Worm (Caenorhabditis elegans) whole organism, L4 larva: ENCODE data around the gene F22E5.17.
"Not testable (repeated sequence)": the region's sequence is repeated elsewhere in the genome, so short reads cannot be mapped to it uniquely, and the experiment has no call there.

Source experiments
- F26F4.8 ChIP-seq: fragments of 200-800 bp; sonication (Bioruptor generic); conservative IDR thresholded peaks from 2 replicates; pipeline ENCODE4 v1.3.6; 2022; ENCODE audit warnings: missing genetic modification characterization, missing compliant biosample characterization
- F49E8.2 ChIP-seq: sonication (generic microtip); optimal IDR thresholded peaks from 2 replicates; lab custom pipeline; 2016; ENCODE audit warnings: missing compliant biosample characterization, mild to moderate bottlenecking, missing genetic modification characterization, borderline replicate concordance
- Y5F2A.4 ChIP-seq: fragments of 200-800 bp; sonication (Bioruptor generic); optimal IDR thresholded peaks from 2 replicates; lab custom pipeline; 2018; ENCODE audit warnings: mild to moderate bottlenecking, missing genetic modification characterization, missing compliant biosample characterization
- ceh-62 ChIP-seq: sonication (generic microtip); optimal IDR thresholded peaks from 2 replicates; lab custom pipeline; 2017; ENCODE audit warnings: missing biosample characterization, missing genetic modification characterization
- ctbp-1 ChIP-seq: fragments of 200-800 bp; sonication (Bioruptor generic); IDR thresholded peaks from 2 replicates; pipeline ENCODE4 v1.3.6; 2022; ENCODE audit warnings: missing genetic modification reagents, missing genetic modification characterization, missing compliant biosample characterization
- daf-12 ChIP-seq: fragments of 150-350 bp; optimal IDR thresholded peaks from 2 replicates; lab custom pipeline; 2014; ENCODE audit warnings: missing biosample characterization, missing genetic modification reagents, missing genetic modification characterization
- daf-8 ChIP-seq: fragments of 200-800 bp; sonication (Bioruptor generic); IDR thresholded peaks from 2 replicates; pipeline ENCODE4 v1.3.6; 2022; ENCODE audit warnings: missing genetic modification characterization, missing compliant biosample characterization
- duxl-1 ChIP-seq: sonication (generic microtip); optimal IDR thresholded peaks from 2 replicates; lab custom pipeline; 2016; ENCODE audit warnings: mild to moderate bottlenecking, missing genetic modification characterization, moderate library complexity, missing compliant biosample characterization; ENCODE audit not compliant: poor library complexity
- dve-1 ChIP-seq: sonication (generic microtip); optimal IDR thresholded peaks from 2 replicates; lab custom pipeline; 2017; ENCODE audit warnings: antibody characterized with exemption, mild to moderate bottlenecking, missing genetic modification characterization, missing compliant biosample characterization; ENCODE audit not compliant: insufficient read depth
- hlh-11 ChIP-seq: fragments of 200-800 bp; sonication (Bioruptor generic); optimal IDR thresholded peaks from 2 replicates; lab custom pipeline; 2018; ENCODE audit warnings: mild to moderate bottlenecking, missing genetic modification characterization, missing compliant biosample characterization
- hlh-30 ChIP-seq: sonication (generic microtip); optimal IDR thresholded peaks from 2 replicates; lab custom pipeline; 2017; ENCODE audit warnings: antibody characterized with exemption, mild to moderate bottlenecking, missing genetic modification characterization, missing compliant biosample characterization; ENCODE audit not compliant: insufficient read depth
- hmg-1.1 ChIP-seq: fragments of 200-800 bp; sonication (Bioruptor generic); IDR thresholded peaks from 2 replicates; pipeline ENCODE4 v1.3.6; 2022; ENCODE audit warnings: missing genetic modification reagents, missing genetic modification characterization, missing compliant biosample characterization
- lim-7 ChIP-seq: fragments of 200-800 bp; sonication (Bioruptor generic); IDR thresholded peaks from 2 replicates; pipeline ENCODE4 v1.3.6; 2022; ENCODE audit warnings: missing genetic modification characterization, missing compliant biosample characterization
- lin-29 ChIP-seq: fragments of 200-800 bp; sonication (Bioruptor generic); IDR thresholded peaks from 2 replicates; pipeline ENCODE4 v1.3.6; 2022; ENCODE audit warnings: missing genetic modification reagents, missing genetic modification characterization, missing compliant biosample characterization
- lin-38 ChIP-seq: fragments of 200-800 bp; sonication (Bioruptor generic); IDR thresholded peaks from 2 replicates; pipeline ENCODE4 v1.3.6; 2022; ENCODE audit warnings: missing genetic modification reagents, missing genetic modification characterization, missing compliant biosample characterization
- mdl-1 ChIP-seq, 2 experiments: fragments of 150-350 bp in 1 of 2; sonication (generic microtip) in 1 of 2; optimal IDR thresholded peaks; 2 replicates each; lab custom pipeline; 2014 to 2017; ENCODE audit warnings: missing biosample characterization in 2 of 2, missing genetic modification characterization in 2 of 2
- mep-1 ChIP-seq: fragments of 150-350 bp; sonication (generic microtip); optimal IDR thresholded peaks from 3 replicates; lab custom pipeline; 2014; ENCODE audit warnings: missing biosample characterization, missing genetic modification characterization
- mes-2 ChIP-seq: sonication (generic microtip); optimal IDR thresholded peaks from 2 replicates; lab custom pipeline; 2016; ENCODE audit warnings: missing genotype, mild to moderate bottlenecking, missing genetic modification characterization, missing compliant biosample characterization; ENCODE audit not compliant: poor library complexity, severe bottlenecking
- mxl-3 ChIP-seq: fragments of 200-800 bp; sonication (Bioruptor generic); optimal IDR thresholded peaks from 2 replicates; lab custom pipeline; 2018; ENCODE audit warnings: mild to moderate bottlenecking, missing genetic modification characterization, missing compliant biosample characterization
- nhr-10 ChIP-seq: fragments of 150-350 bp; optimal IDR thresholded peaks from 2 replicates; lab custom pipeline; 2014; ENCODE audit warnings: missing biosample characterization, missing genetic modification characterization
- nhr-102 ChIP-seq: sonication (generic microtip); optimal IDR thresholded peaks from 2 replicates; lab custom pipeline; 2016; ENCODE audit warnings: mild to moderate bottlenecking, missing genetic modification characterization, moderate library complexity, missing compliant biosample characterization
- nhr-237 ChIP-seq: sonication (generic microtip); optimal IDR thresholded peaks from 2 replicates; lab custom pipeline; 2017; ENCODE audit warnings: missing biosample characterization, missing genetic modification characterization
- nhr-25 ChIP-seq: sonication (generic microtip); optimal IDR thresholded peaks from 2 replicates; lab custom pipeline; 2017; ENCODE audit warnings: missing genetic modification characterization, mild to moderate bottlenecking, missing compliant biosample characterization, antibody characterized with exemption, moderate library complexity, borderline replicate concordance; ENCODE audit not compliant: insufficient read depth
- nhr-41 ChIP-seq: fragments of 200-800 bp; sonication (Bioruptor generic); IDR thresholded peaks from 2 replicates; pipeline ENCODE4 v1.3.6; 2022; ENCODE audit warnings: missing genetic modification reagents, missing genetic modification characterization, missing compliant biosample characterization
- nhr-42 ChIP-seq: fragments of 200-800 bp; sonication (Bioruptor generic); IDR thresholded peaks from 2 replicates; pipeline ENCODE4 v1.3.6; 2022; ENCODE audit warnings: missing genetic modification characterization, missing compliant biosample characterization
- nhr-48 ChIP-seq: sonication (generic microtip); optimal IDR thresholded peaks from 2 replicates; lab custom pipeline; 2016; ENCODE audit warnings: mild to moderate bottlenecking, missing genetic modification characterization, missing compliant biosample characterization
- pqm-1 ChIP-seq: sonication (generic microtip); optimal IDR thresholded peaks from 2 replicates; lab custom pipeline; 2017; ENCODE audit warnings: missing biosample characterization, missing genetic modification characterization
- set-16 ChIP-seq: fragments of 200-800 bp; sonication (Bioruptor generic); IDR thresholded peaks from 2 replicates; pipeline ENCODE4 v1.3.6; 2022; ENCODE audit warnings: missing genetic modification reagents, missing genetic modification characterization, missing compliant biosample characterization
- snpc-1.2 ChIP-seq: fragments of 200-800 bp; sonication (Bioruptor generic); IDR thresholded peaks from 2 replicates; pipeline ENCODE4 v1.3.6; 2022; ENCODE audit warnings: missing genetic modification reagents, missing genetic modification characterization, missing compliant biosample characterization
- tra-1 ChIP-seq: fragments of 200-800 bp; sonication (Bioruptor generic); IDR thresholded peaks from 2 replicates; pipeline ENCODE4 v1.3.6; 2022; ENCODE audit warnings: missing genetic modification reagents, missing genetic modification characterization, missing compliant biosample characterization
- unc-130 ChIP-seq: sonication (generic microtip); optimal IDR thresholded peaks from 2 replicates; lab custom pipeline; 2016; ENCODE audit warnings: missing genetic modification reagents, missing genetic modification characterization, missing compliant biosample characterization
- unc-62 ChIP-seq, 3 experiments: fragments of 150-350 bp in 1 of 3; sonication (generic microtip); optimal IDR thresholded peaks in 2 of 3; peaks in 1 of 3; 1 replicate in 1 of 3; 2 replicates in 2 of 3; lab custom pipeline; 2014 to 2017; ENCODE audit warnings: missing biosample characterization in 3 of 3, missing genetic modification characterization in 3 of 3, missing genetic modification reagents in 3 of 3, missing genotype in 1 of 3
- zag-1 ChIP-seq: fragments of 150-350 bp; optimal IDR thresholded peaks from 2 replicates; lab custom pipeline; 2014; ENCODE audit warnings: missing biosample characterization, missing genetic modification characterization
- ztf-11 ChIP-seq: fragments of 150-350 bp; optimal IDR thresholded peaks from 2 replicates; lab custom pipeline; 2014; ENCODE audit warnings: missing biosample characterization, missing genetic modification characterization
- ztf-7 ChIP-seq: fragments of 150-350 bp; optimal IDR thresholded peaks from 2 replicates; lab custom pipeline; 2014; ENCODE audit warnings: missing biosample characterization, missing genetic modification characterization

The F22E5.17 gene

ce11 chrII:2639401-2640088 is 38.3 kb upstream of the F22E5.17 start, which contains the start of gene F22E5.8:
Gene F22E5.8, plus strand, starts transcription at chrII:2640038.
- not testable (repeated sequence) for TF ChIP-seq lim-7 (GFP tag; lab: Robert Waterston, UW); F49E8.2 (tag; lab: Kevin White, UChicago); mxl-3 (GFP tag; lab: Kevin White, UChicago)

DNA sequence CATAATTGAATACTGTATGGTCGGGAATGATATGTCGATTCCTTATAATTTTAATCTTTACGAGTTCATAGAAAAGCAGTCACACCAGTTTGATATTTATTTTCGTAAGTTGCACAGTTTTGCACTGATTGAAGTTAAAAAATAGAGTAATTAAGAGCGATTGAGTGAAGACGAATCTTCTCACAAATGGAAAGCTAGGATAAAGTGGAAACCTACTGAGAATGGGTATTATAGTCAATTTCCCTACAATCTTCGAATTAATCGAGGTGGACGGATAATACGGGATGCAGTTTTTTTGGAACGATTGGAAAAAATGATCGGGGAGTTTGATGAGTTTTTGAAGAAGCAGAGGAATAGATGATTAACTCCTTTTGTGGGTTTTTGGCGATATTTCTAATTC is 36.9 kb upstream of the F22E5.17 start, which contains the start of gene F22E5.23:
TSS of gene F22E5.23 (plus strand) at position 301 of the 400 bp plus-strand sequence.
- TF ChIP-seq Y5F2A.4 (GFP tag; lab: Kevin White, UChicago) (no peak), pqm-1 (tag; lab: Kevin White, UChicago) (no peak), hmg-1.1 (GFP tag; lab: Robert Waterston, UW) (no peak), nhr-41 (GFP tag; lab: Robert Waterston, UW) (no peak), ceh-62 (no peak), mxl-3 (GFP tag; lab: Kevin White, UChicago) (no peak), daf-12 (tag; lab: Kevin White, UChicago) (no peak), nhr-25 (tag; lab: Kevin White, UChicago) (no peak), zag-1 (no peak), tra-1 (GFP tag; lab: Robert Waterston, UW) (no peak), mep-1 (tag; lab: Kevin White, UChicago) (no peak), duxl-1 (tag; lab: Kevin White, UChicago) (no peak), daf-8 (no peak), lin-38 (GFP tag; lab: Robert Waterston, UW) (no peak), F26F4.8 (GFP tag; lab: Robert Waterston, UW) (no peak), nhr-102 (tag; lab: Kevin White, UChicago) (no peak), hlh-30 (tag; lab: Kevin White, UChicago) (no peak)
- TF ChIP-seq, all 104 proteins: peak for 0

DNA sequence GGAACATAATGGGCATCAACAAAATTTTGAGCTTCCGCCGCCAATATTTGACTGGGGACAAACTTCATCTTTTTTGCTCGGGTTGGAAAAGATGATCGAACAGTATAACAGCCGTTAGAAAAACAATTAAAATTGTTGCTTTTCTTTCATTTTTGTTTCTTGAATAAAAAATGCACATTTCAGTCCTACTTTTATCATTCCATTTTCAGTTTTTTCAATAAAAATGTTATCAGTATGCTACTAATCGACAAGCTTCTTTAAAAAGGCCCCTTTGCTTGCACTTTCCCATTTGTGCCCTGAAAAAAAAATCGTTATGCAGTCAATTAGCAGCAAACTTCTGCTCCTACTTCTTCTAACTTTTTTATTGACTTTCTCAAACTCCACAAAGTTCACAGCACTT is 36.1 kb upstream of the F22E5.17 start, which contains the start of gene F22E5.7:
TSS of gene F22E5.7 (plus strand) at position 301 of the 400 bp plus-strand sequence.
- TF ChIP-seq ctbp-1 (GFP tag; lab: Robert Waterston, UW) (no peak), ztf-11 (no peak), unc-130 (GFP tag; lab: Kevin White, UChicago) (no peak), lin-29 (GFP tag; lab: Robert Waterston, UW) (no peak), set-16 (GFP tag; lab: Robert Waterston, UW) (no peak), nhr-48 (no peak)

- TF ChIP-seq nhr-102 (tag; lab: Kevin White, UChicago) (no peak), hlh-11 (no peak), mep-1 (tag; lab: Kevin White, UChicago) (no peak), pqm-1 (tag; lab: Kevin White, UChicago) (no peak), unc-62 (GFP tag; optimal IDR thresholded peaks at IDR 0.05 in 1 of 2; lab: Kevin White, UChicago) (no peak), unc-62 (tag; optimal IDR thresholded peaks at IDR 0.05; lab: Kevin White, UChicago) (no peak), daf-12 (tag; lab: Kevin White, UChicago) (no peak), nhr-237 (tag; lab: Kevin White, UChicago) (no peak), ztf-7 (no peak), mdl-1 (tag; optimal IDR thresholded peaks at IDR 0.05; lab: Kevin White, UChicago) (no peak), nhr-42 (no peak), nhr-10 (tag; lab: Kevin White, UChicago) (no peak), snpc-1.2 (GFP tag; lab: Robert Waterston, UW) (no peak), mes-2 (tag; lab: Kevin White, UChicago) (no peak), dve-1 (tag; lab: Kevin White, UChicago) (no peak)
Observed at ce11 chrII:2644498-2644897, 33.3 kb upstream of the F22E5.17 start, which contains the start of gene F22E5.11. Gene F22E5.11, minus strand, starts transcription at chrII:2644598.
